Fruit fly (Drosophila melanogaster) ovary, adult (tissue): Measurements from ENCODE around the gene pon.
A peak's percentile ranks its signal among the peaks of the same experiment; 100 is the strongest.

Source experiments
- CG17801 ChIP-seq: fragments of 200-800 bp; optimal IDR thresholded peaks from 2 replicates; lab custom pipeline; 2019; ENCODE audit warnings: missing biosample characterization, mild to moderate bottlenecking, missing genetic modification characterization, moderate library complexity; ENCODE audit not compliant: partially characterized antibody

The pon gene

DNA sequence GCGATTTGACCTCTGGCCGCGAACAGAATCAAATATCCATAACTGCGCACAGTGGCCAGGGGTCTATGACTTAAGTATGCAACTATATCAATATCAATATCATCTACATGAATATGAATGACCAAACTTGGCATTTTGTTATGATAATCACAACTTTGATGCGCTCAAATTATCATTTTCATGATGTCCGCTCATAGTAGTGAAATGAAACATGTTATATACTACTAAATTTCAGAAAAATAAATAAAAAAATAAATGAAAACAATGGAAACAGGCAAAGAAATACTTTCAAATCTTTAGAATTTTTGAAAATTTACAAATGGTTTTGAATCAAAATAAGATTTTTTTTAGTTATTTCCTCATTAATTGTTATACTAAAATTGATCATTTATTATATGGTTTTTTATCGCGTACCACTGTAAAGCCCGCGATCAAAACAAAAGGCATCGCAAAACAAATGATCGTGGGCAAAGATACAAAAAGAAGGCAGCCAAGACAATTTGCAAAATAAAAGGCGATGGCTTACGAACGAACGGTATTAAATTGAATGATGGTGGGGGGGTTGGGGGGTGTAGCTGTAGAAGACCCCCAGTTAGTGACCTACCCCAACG is 24.6 kb downstream of the pon start:
- peak; percentile 15 for TF ChIP-seq CG17801 (GFP tag; lab: Kevin White, UChicago)

DNA sequence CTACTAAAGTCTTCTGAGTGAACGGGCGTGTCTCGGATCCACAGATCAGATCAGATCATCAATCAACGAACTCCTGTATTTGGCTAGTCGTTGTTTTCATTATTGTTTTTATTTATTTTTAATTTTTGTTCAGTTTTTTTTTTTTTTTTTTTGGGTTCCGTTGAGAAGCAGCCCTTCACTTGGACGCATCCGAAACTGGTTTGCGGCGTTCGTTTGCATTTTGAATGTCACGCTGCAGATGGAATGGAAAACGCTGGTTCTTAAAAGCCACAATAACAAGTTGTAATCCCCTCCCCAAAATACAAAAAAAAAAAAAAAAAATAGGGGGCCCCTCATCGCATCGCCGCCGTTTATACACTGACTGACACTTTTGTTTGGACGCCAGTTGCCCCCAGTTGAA is 28.0 kb downstream of the pon start:
- no peak for TF ChIP-seq CG17801 (GFP tag; lab: Kevin White, UChicago)

- peak; percentile 91 for TF ChIP-seq CG17801 (GFP tag; lab: Kevin White, UChicago)
Observed at dm6 chrX:4666650-4667360, 30.7 kb downstream of the pon start, which contains the start of gene CG3009. Gene CG3009 (minus strand): TSS chrX:4666700.

- no peak for TF ChIP-seq CG17801 (GFP tag; lab: Kevin White, UChicago)
Observed at dm6 chrX:4669438-4669837, 33.3 kb downstream of the pon start.

dm6 chrX:4671194-4671626 is 35.1 kb downstream of the pon start:
- no peak for TF ChIP-seq CG17801 (GFP tag; lab: Kevin White, UChicago)

DNA sequence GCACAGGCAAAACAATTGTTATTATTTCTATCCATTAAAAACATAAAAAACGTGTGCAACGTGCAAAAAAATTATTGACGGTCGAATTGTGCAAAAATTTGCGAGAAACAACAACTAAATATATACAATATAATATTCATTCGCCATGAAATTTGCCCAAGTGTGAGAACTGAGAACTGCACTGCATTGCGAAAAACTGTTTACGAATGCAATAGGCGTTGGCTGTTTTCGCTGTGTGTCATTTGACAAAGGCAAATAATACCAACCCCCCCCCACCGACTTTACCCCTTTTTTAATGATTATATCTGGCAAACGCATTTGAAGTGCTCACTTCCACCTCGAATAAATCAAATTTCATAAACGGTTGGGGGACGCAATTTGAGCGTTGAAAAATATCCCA is 38.9 kb downstream of the pon start:
- peak; percentile 5 for TF ChIP-seq CG17801 (GFP tag; lab: Kevin White, UChicago)

DNA sequence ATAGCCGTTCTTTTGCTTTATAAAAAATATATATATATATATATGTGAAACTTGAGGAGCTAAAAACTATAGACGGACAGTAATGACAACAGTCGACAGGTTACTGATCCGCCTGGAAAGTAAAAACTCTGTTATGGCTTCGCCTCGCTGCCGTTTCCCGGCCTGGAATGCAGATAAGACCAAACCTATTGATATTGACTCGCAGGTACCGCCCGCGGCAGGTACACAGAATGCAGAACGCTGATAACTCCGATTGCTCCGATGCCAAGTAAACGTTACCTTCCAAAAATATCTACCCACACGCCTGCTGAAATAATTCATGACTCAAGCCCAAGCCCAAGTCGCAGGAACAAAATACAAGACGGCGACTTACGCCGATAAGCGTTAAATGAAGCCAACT is 41.3 kb downstream of the pon start:
- no peak for TF ChIP-seq CG17801 (GFP tag; lab: Kevin White, UChicago)

- no peak for TF ChIP-seq CG17801 (GFP tag; lab: Kevin White, UChicago)
Observed at dm6 chrX:4678146-4678912, 42.2 kb downstream of the pon start.

DNA sequence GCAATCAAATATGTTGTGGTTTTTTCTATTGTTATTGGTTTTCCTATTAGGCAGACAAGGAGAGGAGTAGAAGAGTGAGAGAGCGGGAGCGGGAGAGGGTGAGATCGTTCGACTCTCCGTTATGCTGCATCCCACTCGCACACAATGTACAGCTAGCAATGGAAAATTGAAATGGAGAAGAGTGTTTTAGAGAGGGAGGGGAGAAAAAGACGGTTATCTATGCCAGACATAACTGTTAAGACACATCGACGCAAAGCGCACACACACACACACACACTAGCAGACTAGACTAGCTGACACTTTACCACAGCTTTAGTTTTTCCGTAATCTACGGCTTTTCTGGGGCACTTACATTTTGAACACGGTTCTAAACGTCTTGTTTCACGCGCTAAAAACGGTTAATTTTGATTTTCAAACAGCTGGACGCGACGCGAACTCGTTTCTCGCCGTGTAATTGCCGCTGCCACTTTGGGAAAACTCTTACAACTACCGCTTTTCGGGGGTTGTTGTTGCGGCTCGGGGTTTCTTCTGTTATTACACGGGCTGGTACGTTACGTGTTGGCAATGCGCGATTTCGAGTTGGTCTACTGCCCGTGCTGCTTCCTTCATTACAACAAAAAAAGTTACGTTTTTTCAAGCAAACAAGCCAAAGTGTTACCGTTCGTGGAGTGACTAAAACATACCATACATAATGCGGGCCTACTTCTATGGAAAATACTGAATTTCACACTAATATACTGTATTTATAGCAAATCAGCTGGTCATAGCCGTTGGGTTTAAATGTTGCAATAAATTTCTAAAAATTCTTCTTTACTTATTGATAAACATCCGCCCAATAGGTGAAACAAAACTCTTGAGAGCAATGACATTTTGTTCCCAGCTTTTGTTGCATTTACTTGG is 43.0 kb downstream of the pon start, which contains the start of gene fzr:
Gene fzr, minus strand, starts transcription at position 625 of the 900 bp plus-strand sequence.
- TF ChIP-seq CG17801 (GFP tag; lab: Kevin White, UChicago), result no peak

dm6 chrX:4679813-4680381 is 43.8 kb downstream of the pon start:
- peak; percentile 57 for TF ChIP-seq CG17801 (GFP tag; lab: Kevin White, UChicago)

DNA sequence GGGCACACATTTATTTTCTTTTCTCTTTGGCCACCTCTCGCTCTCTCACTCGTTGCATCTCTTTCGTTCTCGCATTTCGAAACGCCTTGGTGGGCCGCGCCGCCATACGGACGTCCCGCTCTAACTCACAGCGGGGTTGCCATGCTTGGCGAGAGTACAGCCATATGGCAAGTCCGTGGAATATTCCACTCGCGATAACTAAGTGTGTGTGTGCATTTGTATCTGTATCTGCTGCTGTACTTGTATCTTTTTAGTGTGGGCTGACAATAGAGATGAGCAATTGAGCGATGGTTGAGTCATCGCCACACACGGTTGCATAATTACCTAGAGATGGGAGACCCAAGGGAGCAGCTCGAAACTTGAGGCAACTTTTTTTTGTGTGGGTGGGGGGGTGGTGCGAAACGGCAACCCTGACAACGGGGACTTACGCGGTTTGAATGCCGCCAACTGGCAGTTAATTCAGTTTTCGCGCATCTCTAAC is 48.4 kb downstream of the pon start:
- TF ChIP-seq CG17801 (GFP tag; lab: Kevin White, UChicago), result peak; percentile 86

DNA sequence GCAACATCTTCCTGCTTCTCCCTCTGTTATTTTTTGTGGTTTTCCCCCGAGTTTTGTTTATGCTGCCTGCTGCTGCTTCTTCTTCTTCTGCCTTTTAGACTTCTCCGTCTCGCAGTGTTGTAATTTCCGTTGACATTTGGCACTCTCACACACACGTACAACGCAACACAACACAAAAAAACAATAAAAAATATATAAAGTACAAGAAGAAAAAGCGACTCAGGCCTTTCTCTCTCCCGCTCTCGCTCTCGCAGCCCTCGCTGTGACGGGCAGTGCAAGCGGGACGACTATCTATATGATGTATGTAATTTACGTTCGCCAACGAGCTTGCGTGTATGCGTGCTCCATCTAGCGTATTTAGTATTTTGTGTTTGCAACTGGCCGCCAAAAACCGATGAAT is 50.0 kb downstream of the pon start:
- TF ChIP-seq CG17801 (GFP tag; lab: Kevin White, UChicago), result peak; percentile 94

DNA sequence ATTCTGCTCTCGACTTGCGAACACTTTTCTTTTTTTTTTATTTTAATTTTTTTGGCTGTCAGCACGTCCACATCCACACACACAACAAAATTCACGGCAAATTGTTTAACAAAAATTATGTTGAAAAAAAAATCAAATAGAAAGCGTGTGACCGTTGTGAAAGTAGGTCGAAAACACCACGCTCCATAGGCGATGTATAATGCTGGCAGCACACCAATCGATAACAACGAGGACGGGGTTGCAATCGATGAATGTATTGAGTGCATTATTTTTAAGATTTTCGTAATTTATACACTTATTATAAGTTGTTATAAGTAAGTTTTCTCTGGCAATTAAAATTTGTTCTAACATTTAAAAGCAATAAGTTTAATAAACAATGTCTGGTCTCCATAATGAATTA is 50.6 kb downstream of the pon start, which contains the start of gene Pp2C1:
Gene Pp2C1, minus strand, starts transcription at position 181 of the 400 bp plus-strand sequence.
- TF ChIP-seq CG17801 (GFP tag; lab: Kevin White, UChicago), result no peak
